Worm (Caenorhabditis elegans): ENCODE measurements around the gene C05D12.3.

C05D12.3 gene

ce11 chrII:11443128-11443527 lies 18.1 kb downstream of the C05D12.3 start:
- TF ChIP-seq unc-39 (tag; optimal IDR thresholded peaks at IDR 0.05) (no peak), tbx-2 (tag; optimal IDR thresholded peaks at IDR 0.05) (no peak), ceh-82 (tag; optimal IDR thresholded peaks at IDR 0.05) (no peak), ztf-4 (tag; optimal IDR thresholded peaks at IDR 0.05) (no peak), mdl-1 (tag; optimal IDR thresholded peaks at IDR 0.05) (no peak), R02D3.7 (tag; optimal IDR thresholded peaks at IDR 0.05) (no peak), nhr-76 (tag; optimal IDR thresholded peaks at IDR 0.05) (no peak), lin-15B (tag; optimal IDR thresholded peaks at IDR 0.05) (no peak), fos-1 (tag; optimal IDR thresholded peaks at IDR 0.05) (no peak), nhr-11 (tag; optimal IDR thresholded peaks at IDR 0.05) (no peak)

ce11 chrII:11443862-11444261 lies 18.8 kb downstream of the C05D12.3 start, which contains the start of gene adbp-1:
Gene adbp-1 (plus strand): TSS chrII:11444162.
- TF ChIP-seq egl-27 (tag; optimal IDR thresholded peaks at IDR 0.05): no peak
- TF ChIP-seq snpc-4 (tag; optimal IDR thresholded peaks at IDR 0.05): no peak

- TF ChIP-seq lin-15B (tag; optimal IDR thresholded peaks at IDR 0.05): no peak
- no peak for TF ChIP-seq ZK546.5 (tag; optimal IDR thresholded peaks at IDR 0.05)
- no peak for TF ChIP-seq egl-27 (tag; optimal IDR thresholded peaks at IDR 0.05)
- TF ChIP-seq zag-1 (tag; optimal IDR thresholded peaks at IDR 0.05): no peak
- TF ChIP-seq fos-1 (tag; optimal IDR thresholded peaks at IDR 0.05): no peak
- TF ChIP-seq elt-1 (tag; optimal IDR thresholded peaks at IDR 0.05): no peak
- no peak for TF ChIP-seq lin-39 (tag; optimal IDR thresholded peaks at IDR 0.05)
- no peak for TF ChIP-seq sea-2 (GFP tag; optimal IDR thresholded peaks at IDR 0.05)
- no peak for TF ChIP-seq nhr-67 (tag; optimal IDR thresholded peaks at IDR 0.05)
- TF ChIP-seq tbx-2 (tag; optimal IDR thresholded peaks at IDR 0.05): no peak
- no peak for TF ChIP-seq elt-3 (tag; optimal IDR thresholded peaks at IDR 0.05)
- no peak for TF ChIP-seq nhr-23 (tag; optimal IDR thresholded peaks at IDR 0.05)
- no peak for TF ChIP-seq lsy-12 (tag; optimal IDR thresholded peaks at IDR 0.05)
- no peak for TF ChIP-seq mdl-1 (tag; optimal IDR thresholded peaks at IDR 0.05)
- TF ChIP-seq nhr-25 (tag; optimal IDR thresholded peaks at IDR 0.05): no peak
Observed at ce11 chrII:11444973-11445372, 19.9 kb downstream of the C05D12.3 start, which contains the start of gene W02B12.13. Gene W02B12.13 (plus strand): TSS chrII:11445273.

ce11 chrII:11448753-11449152 lies 23.7 kb downstream of the C05D12.3 start, which contains the start of gene W02B12.1:
Gene W02B12.1 (plus strand): TSS chrII:11449021.
- TF ChIP-seq fkh-2 (tag; optimal IDR thresholded peaks at IDR 0.05) (no peak), ztf-11 (tag; optimal IDR thresholded peaks at IDR 0.05) (no peak), pqm-1 (tag; optimal IDR thresholded peaks at IDR 0.05) (peak; percentile 72), lin-39 (tag; optimal IDR thresholded peaks at IDR 0.05) (no peak), ceh-16 (tag; optimal IDR thresholded peaks at IDR 0.05) (no peak), ama-1 (optimal IDR thresholded peaks at IDR 0.05) (no peak), ceh-9 (tag; optimal IDR thresholded peaks at IDR 0.05) (no peak), lsy-12 (tag; optimal IDR thresholded peaks at IDR 0.05) (no peak), nhr-23 (tag; optimal IDR thresholded peaks at IDR 0.05) (no peak), elt-2 (tag; optimal IDR thresholded peaks at IDR 0.05) (peak; percentile 77), ceh-28 (tag; optimal IDR thresholded peaks at IDR 0.05) (no peak), mml-1 (tag; optimal IDR thresholded peaks at IDR 0.05) (no peak), skn-1 (tag; optimal IDR thresholded peaks at IDR 0.05) (no peak), jun-1 (tag; optimal IDR thresholded peaks at IDR 0.05) (no peak), elt-3 (tag; optimal IDR thresholded peaks at IDR 0.05) (no peak), tbx-2 (tag; optimal IDR thresholded peaks at IDR 0.05) (no peak)

- TF ChIP-seq nhr-43 (tag; optimal IDR thresholded peaks at IDR 0.05; ENCODE audit: poor library complexity, severe bottlenecking) (no peak), fkh-2 (tag; optimal IDR thresholded peaks at IDR 0.05) (no peak), nhr-23 (tag; optimal IDR thresholded peaks at IDR 0.05) (no peak), lin-39 (tag; optimal IDR thresholded peaks at IDR 0.05) (no peak), nfya-1 (tag; optimal IDR thresholded peaks at IDR 0.05; ENCODE audit: insufficient read depth) (no peak), eor-1 (tag; optimal IDR thresholded peaks at IDR 0.05) (no peak), elt-3 (tag; optimal IDR thresholded peaks at IDR 0.05) (no peak), fkh-10 (GFP tag; optimal IDR thresholded peaks at IDR 0.05) (no peak), ceh-28 (tag; optimal IDR thresholded peaks at IDR 0.05) (no peak), elt-2 (tag; optimal IDR thresholded peaks at IDR 0.05) (no peak), ceh-9 (tag; optimal IDR thresholded peaks at IDR 0.05) (no peak)
Observed at ce11 chrII:11450882-11451281, 25.8 kb downstream of the C05D12.3 start.

Measured in whole organism, L3 larva.